Fruit fly (Drosophila melanogaster): ENCODE measurements around the gene PH4alphaSG1.

PH4alphaSG1 gene

DNA sequence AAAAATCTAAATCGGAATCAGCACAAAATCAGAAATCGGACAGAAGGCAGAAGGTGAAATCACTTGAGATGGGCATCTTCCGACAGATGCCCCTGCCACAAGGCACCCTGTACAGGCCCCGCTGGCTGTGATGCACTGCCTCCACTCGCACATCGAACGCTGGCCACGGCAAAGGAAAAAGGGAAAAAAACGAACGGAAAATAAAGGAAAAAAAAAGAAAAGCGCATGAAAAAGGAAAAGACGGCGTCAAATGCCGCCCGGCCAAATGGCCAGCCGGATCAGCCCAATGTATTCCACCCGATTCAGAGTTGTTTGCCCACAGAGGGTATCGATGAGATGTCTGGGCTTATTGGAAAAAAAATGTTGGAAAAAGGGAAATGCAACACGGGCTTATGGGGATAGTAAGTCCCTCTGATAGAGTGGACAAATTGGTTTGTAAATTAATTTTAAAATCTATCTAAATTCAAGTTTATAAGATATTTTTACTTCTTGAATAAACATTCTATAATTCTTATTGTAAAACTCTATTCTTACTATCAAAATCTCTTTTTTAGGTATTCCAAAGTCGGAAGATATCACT lies 25.8 kb upstream of the PH4alphaSG1 start:
- no peak for TF ChIP-seq CG9932 (GFP tag; IDR thresholded peaks at IDR 0.05)
- peak; percentile 32 for TF ChIP-seq nmo (GFP tag; optimal IDR thresholded peaks at IDR 0.05)
- TF ChIP-seq Eip74EF (GFP tag; optimal IDR thresholded peaks at IDR 0.05): no peak
- peak; percentile 53; the same call in 2 of the 3 replicates for TF ChIP-seq CG17361 (GFP tag; IDR thresholded peaks at IDR 0.05)
- no peak for TF ChIP-seq CG17568 (GFP tag; optimal IDR thresholded peaks at IDR 0.05)
- peak; percentile 18 for TF ChIP-seq CG13424 (tag; optimal IDR thresholded peaks at IDR 0.05)
- peak; percentile 15 for TF ChIP-seq CG17829 (tag; optimal IDR thresholded peaks at IDR 0.05)
- TF ChIP-seq CG10979 (tag; optimal IDR thresholded peaks at IDR 0.05): peak; percentile 18
- no peak for TF ChIP-seq sens-2 (GFP tag; IDR thresholded peaks at IDR 0.05)
- 0 out of 2 replicates have a peak, but pooled peaks have one; percentile 28 for TF ChIP-seq Ptx1 (GFP tag; IDR thresholded peaks at IDR 0.05)
- TF ChIP-seq chinmo (GFP tag; IDR thresholded peaks at IDR 0.05; ENCODE audit: partially characterized antibody): no peak
- TF ChIP-seq row (GFP tag; IDR thresholded peaks at IDR 0.05): peak; percentile 59
- TF ChIP-seq tna (GFP tag; IDR thresholded peaks at IDR 0.05; ENCODE audit: partially characterized antibody): no peak
- TF ChIP-seq gcm2 (GFP tag; optimal IDR thresholded peaks at IDR 0.05): no peak
- TF ChIP-seq Oli (tag; optimal IDR thresholded peaks at IDR 0.05): peak; percentile 10
- no peak for TF ChIP-seq seq (GFP tag; IDR thresholded peaks at IDR 0.05)
- TF ChIP-seq CG2875 (GFP tag; optimal IDR thresholded peaks at IDR 0.05): no peak
- no peak for TF ChIP-seq cad (GFP tag; optimal IDR thresholded peaks at IDR 0.05)
- no peak for TF ChIP-seq ham (GFP tag; IDR thresholded peaks at IDR 0.05)
- peak; percentile 9 for TF ChIP-seq Xbp1 (GFP tag; optimal IDR thresholded peaks at IDR 0.05)
- TF ChIP-seq salm (tag; optimal IDR thresholded peaks at IDR 0.05): no peak
- TF ChIP-seq nerfin-1 (tag; optimal IDR thresholded peaks at IDR 0.05): no peak
- TF ChIP-seq Bdp1 (GFP tag; optimal IDR thresholded peaks at IDR 0.05): no peak
- 0 out of 3 replicates have a peak, but pooled peaks have one; percentile 12 for TF ChIP-seq CG11695 (GFP tag; IDR thresholded peaks at IDR 0.05)
- TF ChIP-seq CG6689 (GFP tag; IDR thresholded peaks at IDR 0.05): 0 out of 2 replicates have a peak, but pooled peaks have one; percentile 14
- TF ChIP-seq grau (tag; optimal IDR thresholded peaks at IDR 0.05): peak; percentile 27
- TF ChIP-seq Drgx (GFP tag; IDR thresholded peaks at IDR 0.05): 0 out of 2 replicates have a peak, but pooled peaks have one; percentile 26
- TF ChIP-seq Sox102F (GFP tag; optimal IDR thresholded peaks at IDR 0.05): peak; percentile 46
- peak; percentile 60 for TF ChIP-seq D19B (GFP tag; optimal IDR thresholded peaks at IDR 0.05)
- peak; percentile 17 for TF ChIP-seq run (tag; optimal IDR thresholded peaks at IDR 0.05)
- TF ChIP-seq CG11504 (tag; optimal IDR thresholded peaks at IDR 0.05): peak; percentile 39
- peak; percentile 37 for TF ChIP-seq CG18262 (tag; optimal IDR thresholded peaks at IDR 0.05)
- peak in 1 of 2 experiments; percentile 39 for TF ChIP-seq Hr51 (GFP tag; optimal IDR thresholded peaks at IDR 0.05)
- TF ChIP-seq Ssrp (tag; optimal IDR thresholded peaks at IDR 0.05): peak; percentile 30
- peak; percentile 42 for TF ChIP-seq CG2712 (tag; optimal IDR thresholded peaks at IDR 0.05)
- TF ChIP-seq HmgZ (tag; optimal IDR thresholded peaks at IDR 0.05): no peak
- no peak for TF ChIP-seq emc (GFP tag; optimal IDR thresholded peaks at IDR 0.05)
- TF ChIP-seq Aef1 (GFP tag; IDR thresholded peaks at IDR 0.05): no peak
- peak; percentile 5 for TF ChIP-seq bcd (GFP tag; optimal IDR thresholded peaks at IDR 0.05)
- TF ChIP-seq CG17328 (GFP tag; IDR thresholded peaks at IDR 0.05): no peak
- peak; percentile 27 for TF ChIP-seq fd96Cb (tag; optimal IDR thresholded peaks at IDR 0.05)
- no peak for TF ChIP-seq Doc3 (GFP tag; IDR thresholded peaks at IDR 0.05; ENCODE audit: partially characterized antibody)
- no peak for TF ChIP-seq stc (GFP tag; IDR thresholded peaks at IDR 0.05)
- TF ChIP-seq dmrt11E (tag; optimal IDR thresholded peaks at IDR 0.05): peak; percentile 6
- TF ChIP-seq CG7839 (tag; optimal IDR thresholded peaks at IDR 0.05): peak; percentile 23
- TF ChIP-seq insv (GFP tag; optimal IDR thresholded peaks at IDR 0.05): no peak
- peak; percentile 47 for TF ChIP-seq CG2678 (tag; optimal IDR thresholded peaks at IDR 0.05)
- no peak for TF ChIP-seq D (optimal IDR thresholded peaks at IDR 0.05)
- peak; percentile 9 for TF ChIP-seq D (GFP tag; optimal IDR thresholded peaks at IDR 0.05)
